Fruit fly (Drosophila melanogaster): Measurements from ENCODE around the gene HGTX.

- TF ChIP-seq CG8478 (optimal IDR thresholded peaks at IDR 0.05) (no peak), CTCF (optimal IDR thresholded peaks at IDR 0.05) (no peak)
These were observed 26.2 kb upstream of the HGTX start for dm6 chr3L:14625568-14625996.
